Worm (Caenorhabditis elegans) whole organism, L1 larva: ENCODE results near the gene C34F6.10.

Experiments
- C16A3.4 ChIP-seq: fragments of 150-350 bp; optimal IDR thresholded peaks from 2 replicates; lab custom pipeline; 2014; ENCODE audit warnings: missing biosample characterization, missing genetic modification characterization
- F16B12.6 ChIP-seq: fragments of 150-350 bp; optimal IDR thresholded peaks from 2 replicates; lab custom pipeline; 2014; ENCODE audit warnings: missing biosample characterization, missing genetic modification characterization
- Y116A8C.19 ChIP-seq: sonication (generic microtip); optimal IDR thresholded peaks from 2 replicates; lab custom pipeline; 2016; ENCODE audit warnings: missing compliant biosample characterization, missing genetic modification characterization, borderline replicate concordance
- alr-1 ChIP-seq: fragments of 200-800 bp; sonication (Bioruptor generic); optimal IDR thresholded peaks from 2 replicates; lab custom pipeline; 2018; ENCODE audit warnings: borderline replicate concordance, mild to moderate bottlenecking, missing genetic modification characterization, missing compliant biosample characterization
- aly-2 ChIP-seq: fragments of 150-350 bp; optimal IDR thresholded peaks from 2 replicates; lab custom pipeline; 2014; ENCODE audit warnings: missing biosample characterization, missing genetic modification characterization
- ama-1 ChIP-seq: fragments of 150-350 bp; optimal IDR thresholded peaks from 2 replicates; lab custom pipeline; 2014
- blmp-1 ChIP-seq: fragments of 150-350 bp; optimal IDR thresholded peaks from 2 replicates; lab custom pipeline; 2014; ENCODE audit warnings: missing biosample characterization, missing genetic modification characterization
- ceh-82 ChIP-seq, 3 experiments: fragments of 150-350 bp in 1 of 3; sonication (generic microtip) in 2 of 3; optimal IDR thresholded peaks; 2 replicates each; lab custom pipeline; 2014 to 2017; ENCODE audit warnings: missing biosample characterization in 3 of 3, missing genetic modification characterization in 3 of 3
- ceh-88 ChIP-seq: fragments of 200-800 bp; sonication (Bioruptor generic); IDR thresholded peaks from 2 replicates; pipeline ENCODE4 v1.3.6; 2022; ENCODE audit warnings: missing genetic modification characterization, missing compliant biosample characterization
- ces-1 ChIP-seq: fragments of 150-350 bp; optimal IDR thresholded peaks from 2 replicates; lab custom pipeline; 2014; ENCODE audit warnings: missing biosample characterization, missing genetic modification reagents, missing genetic modification characterization
- dpl-1 ChIP-seq, 3 experiments: fragments of 150-350 bp in 2 of 3; sonication (generic microtip) in 1 of 3; optimal IDR thresholded peaks; 2 replicates each; lab custom pipeline; 2014 to 2017; ENCODE audit warnings: missing biosample characterization in 3 of 3, missing genetic modification characterization in 3 of 3, missing genetic modification reagents in 3 of 3
- dsc-1 ChIP-seq: sonication (generic microtip); optimal IDR thresholded peaks from 2 replicates; lab custom pipeline; 2016; ENCODE audit warnings: mild to moderate bottlenecking, missing genetic modification characterization, missing compliant biosample characterization
- efl-1 ChIP-seq, 4 experiments: fragments of 150-350 bp; optimal IDR thresholded peaks in 3 of 4; peaks in 1 of 4; 1 replicate in 1 of 4; 2 replicates in 3 of 4; lab custom pipeline; 2014; ENCODE audit warnings: missing biosample characterization in 2 of 4, missing genetic modification characterization in 2 of 4, missing genetic modification reagents in 2 of 4
- efl-3 ChIP-seq: fragments of 200-800 bp; sonication (Bioruptor generic); optimal IDR thresholded peaks from 2 replicates; lab custom pipeline; 2018; ENCODE audit warnings: mild to moderate bottlenecking, missing genetic modification characterization, missing compliant biosample characterization
- egl-27 ChIP-seq, 2 experiments: fragments of 150-350 bp in 1 of 2; sonication (generic microtip); optimal IDR thresholded peaks; 3 replicates each; lab custom pipeline; 2017 to 2018; ENCODE audit warnings: missing biosample characterization in 2 of 2, missing genetic modification characterization in 2 of 2, missing genetic modification reagents in 2 of 2
- elt-3 ChIP-seq, 6 experiments: fragments of 150-350 bp in 1 of 6; sonication (generic microtip); optimal IDR thresholded peaks; 2 replicates each; lab custom pipeline; 2017 to 2018; ENCODE audit warnings: missing biosample characterization in 6 of 6, missing genetic modification characterization in 6 of 6, inconsistent platforms in 1 of 6
- ets-5 ChIP-seq: fragments of 200-800 bp; sonication (Bioruptor generic); IDR thresholded peaks from 2 replicates; pipeline ENCODE4 v1.3.6; 2022; ENCODE audit warnings: missing genetic modification characterization, missing compliant biosample characterization
- fkh-10 ChIP-seq: sonication (generic microtip); optimal IDR thresholded peaks from 2 replicates; lab custom pipeline; 2017; ENCODE audit warnings: missing biosample characterization, missing genetic modification reagents, missing genetic modification characterization
- fkh-4 ChIP-seq: sonication (generic microtip); optimal IDR thresholded peaks from 2 replicates; lab custom pipeline; 2016; ENCODE audit warnings: missing compliant biosample characterization, missing genetic modification characterization, borderline replicate concordance
- fos-1 ChIP-seq: fragments of 150-350 bp; optimal IDR thresholded peaks from 2 replicates; lab custom pipeline; 2014; ENCODE audit warnings: missing biosample characterization, missing genetic modification characterization
- hlh-17 ChIP-seq: fragments of 200-800 bp; sonication (Bioruptor generic); optimal IDR thresholded peaks from 2 replicates; lab custom pipeline; 2018; ENCODE audit warnings: missing genetic modification characterization, mild to moderate bottlenecking, missing compliant biosample characterization, moderate library complexity, borderline replicate concordance
- hlh-4 ChIP-seq: sonication (generic microtip); optimal IDR thresholded peaks from 2 replicates; lab custom pipeline; 2016; ENCODE audit warnings: mild to moderate bottlenecking, missing genetic modification characterization, missing compliant biosample characterization
- hpl-2 ChIP-seq: fragments of 150-350 bp; optimal IDR thresholded peaks from 2 replicates; lab custom pipeline; 2014; ENCODE audit warnings: missing biosample characterization, missing genetic modification reagents, missing genetic modification characterization
- irx-1 ChIP-seq: sonication (generic microtip); optimal IDR thresholded peaks from 2 replicates; lab custom pipeline; 2016; ENCODE audit warnings: missing genetic modification characterization, missing compliant biosample characterization
- isw-1 ChIP-seq: fragments of 200-800 bp; sonication (Bioruptor generic); IDR thresholded peaks from 2 replicates; pipeline ENCODE4 v1.3.6; 2022; ENCODE audit warnings: missing genetic modification characterization, missing compliant biosample characterization
- lin-13 ChIP-seq: fragments of 150-350 bp; optimal IDR thresholded peaks from 2 replicates; lab custom pipeline; 2014; ENCODE audit warnings: missing biosample characterization, missing genetic modification reagents, missing genetic modification characterization
- lin-14 ChIP-seq: fragments of 200-800 bp; sonication (Bioruptor generic); optimal IDR thresholded peaks from 2 replicates; lab custom pipeline; 2018; ENCODE audit warnings: mild to moderate bottlenecking, missing genetic modification characterization, moderate library complexity, missing compliant biosample characterization
- lin-35 ChIP-seq, 2 experiments: fragments of 150-350 bp; optimal IDR thresholded peaks; 2 replicates each; lab custom pipeline; 2014; ENCODE audit warnings: missing biosample characterization in 2 of 2, missing genetic modification characterization in 2 of 2, missing genetic modification reagents in 2 of 2
- lin-39 ChIP-seq: fragments of 150-350 bp; optimal IDR thresholded peaks from 2 replicates; lab custom pipeline; 2014; ENCODE audit warnings: missing biosample characterization, missing genetic modification reagents, missing genetic modification characterization
- mab-9 ChIP-seq: fragments of 200-800 bp; sonication (Bioruptor generic); IDR thresholded peaks from 2 replicates; pipeline ENCODE4 v1.3.6; 2022; ENCODE audit warnings: missing genetic modification reagents, missing genetic modification characterization, missing compliant biosample characterization
- mdl-1 ChIP-seq, 2 experiments: fragments of 150-350 bp; optimal IDR thresholded peaks; 2 replicates each; lab custom pipeline; 2014 to 2017; ENCODE audit warnings: missing biosample characterization in 2 of 2, missing genetic modification characterization in 2 of 2, inconsistent platforms in 1 of 2
- nhr-11 ChIP-seq: fragments of 150-350 bp; optimal IDR thresholded peaks from 2 replicates; lab custom pipeline; 2014; ENCODE audit warnings: missing biosample characterization, missing genetic modification characterization
- nhr-12 ChIP-seq: sonication (generic microtip); optimal IDR thresholded peaks from 2 replicates; lab custom pipeline; 2017; ENCODE audit warnings: missing biosample characterization, missing genetic modification characterization
- nhr-20 ChIP-seq: sonication (generic microtip); optimal IDR thresholded peaks from 2 replicates; lab custom pipeline; 2016; ENCODE audit warnings: mild to moderate bottlenecking, missing genetic modification characterization, missing compliant biosample characterization
- nhr-237 ChIP-seq: fragments of 150-350 bp; optimal IDR thresholded peaks from 2 replicates; lab custom pipeline; 2014; ENCODE audit warnings: missing biosample characterization, missing genetic modification characterization
- nhr-28 ChIP-seq: fragments of 150-350 bp; optimal IDR thresholded peaks from 2 replicates; lab custom pipeline; 2014; ENCODE audit warnings: missing biosample characterization, missing genetic modification characterization
- nhr-47 ChIP-seq: sonication (generic microtip); optimal IDR thresholded peaks from 2 replicates; lab custom pipeline; 2016; ENCODE audit warnings: mild to moderate bottlenecking, missing genetic modification characterization, moderate library complexity, missing compliant biosample characterization
- nhr-71 ChIP-seq: sonication (generic microtip); optimal IDR thresholded peaks from 2 replicates; lab custom pipeline; 2016; ENCODE audit warnings: mild to moderate bottlenecking, missing genetic modification characterization, moderate library complexity, missing compliant biosample characterization
- nhr-76 ChIP-seq: sonication (generic microtip); optimal IDR thresholded peaks from 2 replicates; lab custom pipeline; 2017; ENCODE audit warnings: missing biosample characterization, missing genetic modification characterization
- pax-3 ChIP-seq: fragments of 200-800 bp; sonication (Bioruptor generic); optimal IDR thresholded peaks from 2 replicates; lab custom pipeline; 2018; ENCODE audit warnings: mild to moderate bottlenecking, missing genetic modification characterization, moderate library complexity, missing compliant biosample characterization
- rnt-1 ChIP-seq: sonication (generic microtip); optimal IDR thresholded peaks from 2 replicates; lab custom pipeline; 2016; ENCODE audit warnings: mild to moderate bottlenecking, missing genetic modification characterization, moderate library complexity, missing compliant biosample characterization
- skn-1 ChIP-seq: fragments of 150-350 bp; optimal IDR thresholded peaks from 2 replicates; lab custom pipeline; 2014; ENCODE audit warnings: missing biosample characterization, missing genetic modification characterization
- snpc-4 ChIP-seq: fragments of 150-350 bp; optimal IDR thresholded peaks from 2 replicates; lab custom pipeline; 2014; ENCODE audit warnings: missing biosample characterization, missing genetic modification characterization
- sox-4 ChIP-seq: sonication (generic microtip); optimal IDR thresholded peaks from 2 replicates; lab custom pipeline; 2016; ENCODE audit warnings: missing genetic modification characterization, missing compliant biosample characterization
- sptf-1 ChIP-seq: fragments of 150-350 bp; optimal IDR thresholded peaks from 2 replicates; lab custom pipeline; 2014; ENCODE audit warnings: missing biosample characterization, missing genetic modification characterization
- swsn-7 ChIP-seq: sonication (generic microtip); optimal IDR thresholded peaks from 2 replicates; lab custom pipeline; 2016; ENCODE audit warnings: missing genetic modification characterization, missing compliant biosample characterization
- tlp-1 ChIP-seq: fragments of 150-350 bp; optimal IDR thresholded peaks from 2 replicates; lab custom pipeline; 2014; ENCODE audit warnings: missing biosample characterization, missing genetic modification characterization
- unc-130 ChIP-seq: fragments of 150-350 bp; optimal IDR thresholded peaks from 2 replicates; lab custom pipeline; 2017; ENCODE audit warnings: missing biosample characterization, missing genetic modification characterization, inconsistent platforms
- unc-30 ChIP-seq: sonication (generic microtip); optimal IDR thresholded peaks from 2 replicates; lab custom pipeline; 2017; ENCODE audit warnings: missing biosample characterization, missing genetic modification characterization
- unc-62 ChIP-seq: fragments of 150-350 bp; optimal IDR thresholded peaks from 2 replicates; lab custom pipeline; 2014; ENCODE audit warnings: missing biosample characterization, missing genetic modification reagents, missing genetic modification characterization
- unc-86 ChIP-seq: sonication (generic microtip); optimal IDR thresholded peaks from 2 replicates; lab custom pipeline; 2016; ENCODE audit warnings: missing genetic modification characterization, missing compliant biosample characterization
- zag-1 ChIP-seq: fragments of 150-350 bp; optimal IDR thresholded peaks from 2 replicates; lab custom pipeline; 2014; ENCODE audit warnings: missing biosample characterization, missing genetic modification characterization
- ztf-11 ChIP-seq, 2 experiments: sonication (generic microtip); optimal IDR thresholded peaks; 2 replicates each; lab custom pipeline; 2016 to 2017; ENCODE audit warnings: missing genetic modification characterization in 2 of 2, missing biosample characterization in 1 of 2, missing compliant biosample characterization in 1 of 2

Gene C34F6.10

ce11 chrX:11206953-11207352 is 33.5 kb downstream of the C34F6.10 start, which contains the start of gene hst-2:
TSS of gene hst-2 (minus strand) at chrX:11207155.
- peak; percentile 95 for TF ChIP-seq dsc-1 (tag; lab: Kevin White, UChicago)
- TF ChIP-seq F16B12.6 (tag; lab: Kevin White, UChicago), result peak; percentile 73
- peak in 1 of 2 experiments; percentile 75 for TF ChIP-seq ztf-11 (tag; optimal IDR thresholded peaks at IDR 0.05; lab: Kevin White, UChicago)
- TF ChIP-seq mdl-1 (tag; optimal IDR thresholded peaks at IDR 0.05; lab: Kevin White, UChicago), result peak in 1 of 2 experiments; percentile 85
- TF ChIP-seq C16A3.4, result peak; percentile 90
- peak; percentile 81 for TF ChIP-seq lin-13
- no peak for TF ChIP-seq alr-1 (tag; lab: Kevin White, UChicago)
- TF ChIP-seq nhr-11 (tag; lab: Kevin White, UChicago), result peak; percentile 89
- TF ChIP-seq tlp-1 (tag; lab: Kevin White, UChicago), result no peak
- TF ChIP-seq irx-1, result peak; percentile 97
- TF ChIP-seq ceh-88 (GFP tag; lab: Robert Waterston, UW), result peak; percentile 80
- TF ChIP-seq fkh-10 (GFP tag; lab: Kevin White, UChicago), result peak; percentile 68
- TF ChIP-seq unc-130 (tag; lab: Kevin White, UChicago), result peak; percentile 96
- peak; percentile 76 for TF ChIP-seq pax-3 (tag; lab: Kevin White, UChicago)
- TF ChIP-seq hpl-2 (GFP tag; lab: Kevin White, UChicago), result peak; percentile 80
- TF ChIP-seq hlh-17 (GFP tag; lab: Kevin White, UChicago), result no peak
- peak; percentile 94 for TF ChIP-seq swsn-7
- peak; percentile 95 for TF ChIP-seq lin-14 (GFP tag; lab: Kevin White, UChicago)
- peak; percentile 81 for TF ChIP-seq isw-1 (GFP tag; lab: Robert Waterston, UW)
- no peak for TF ChIP-seq nhr-12 (tag; lab: Kevin White, UChicago)
- TF ChIP-seq lin-35 (GFP tag; optimal IDR thresholded peaks at IDR 0.05; lab: Kevin White, UChicago), result peak; percentile 74 to 91
- TF ChIP-seq aly-2 (tag; lab: Kevin White, UChicago), result peak; percentile 76
- no peak for TF ChIP-seq sptf-1 (tag; lab: Kevin White, UChicago)
- peak in 3 of 6 experiments; percentile 38 to 84 (median 84) for TF ChIP-seq elt-3 (tag; optimal IDR thresholded peaks at IDR 0.05; lab: Kevin White, UChicago)
- TF ChIP-seq dpl-1 (GFP tag; optimal IDR thresholded peaks at IDR 0.05; lab: Kevin White, UChicago), result peak; percentile 73 to 82 (median 77)
- TF ChIP-seq lin-39 (tag; lab: Kevin White, UChicago), result peak; percentile 97
- TF ChIP-seq nhr-76, result no peak
- TF ChIP-seq skn-1, result peak; percentile 70
- TF ChIP-seq ces-1, result no peak
- peak; percentile 90 for TF ChIP-seq unc-86 (tag; lab: Kevin White, UChicago)
- TF ChIP-seq Y116A8C.19, result no peak
- peak; percentile 96 for TF ChIP-seq nhr-47 (tag; lab: Kevin White, UChicago)
- TF ChIP-seq sox-4 (tag; lab: Kevin White, UChicago), result peak; percentile 83
- no peak for TF ChIP-seq ets-5 (GFP tag; lab: Robert Waterston, UW)
- TF ChIP-seq unc-62 (GFP tag; lab: Kevin White, UChicago), result no peak
- TF ChIP-seq blmp-1 (tag; lab: Kevin White, UChicago), result peak; percentile 83
- no peak for TF ChIP-seq unc-30
- peak; percentile 82 to 84 for TF ChIP-seq efl-1 (optimal IDR thresholded peaks at IDR 0.05; lab: Kevin White, UChicago)
- TF ChIP-seq efl-1 (GFP tag; optimal IDR thresholded peaks at IDR 0.05 in 1 of 2; lab: Kevin White, UChicago), result peak; percentile 68 to 97
- TF ChIP-seq rnt-1 (tag; lab: Kevin White, UChicago), result peak; percentile 95
- peak; percentile 24 for TF ChIP-seq nhr-237 (tag; lab: Kevin White, UChicago)
- peak; percentile 97 for TF ChIP-seq nhr-71 (tag; lab: Kevin White, UChicago)
- peak; percentile 1 for TF ChIP-seq ama-1 (lab: Kevin White, UChicago)
- peak; percentile 71 for TF ChIP-seq snpc-4
- TF ChIP-seq efl-3, result peak; percentile 55
- peak; percentile 87 for TF ChIP-seq fos-1 (tag; lab: Kevin White, UChicago)
- TF ChIP-seq hlh-4, result no peak
- TF ChIP-seq fkh-4 (tag; lab: Kevin White, UChicago), result peak; percentile 57
- peak; percentile 82 to 88 (median 87) for TF ChIP-seq ceh-82 (tag; optimal IDR thresholded peaks at IDR 0.05; lab: Kevin White, UChicago)
- TF ChIP-seq nhr-20 (tag; lab: Kevin White, UChicago), result peak; percentile 97
- peak; percentile 88 for TF ChIP-seq mab-9 (GFP tag; lab: Robert Waterston, UW)
- TF ChIP-seq zag-1, result no peak
- TF ChIP-seq nhr-28, result no peak
- no peak for TF ChIP-seq egl-27 (tag; optimal IDR thresholded peaks at IDR 0.05; lab: Kevin White, UChicago)
